In genomic region chrV:12728062-12728665, ce11 we compare ENCODE assay signal across 4 worm cellular contexts.
A peak's percentile ranks its signal among the peaks of the same experiment; 100 is the strongest.
TF ChIP-seq lines count a peak whose summit lies in the region.

TSS of gene rpl-28 (minus strand) at chrV:12728112.
TSS of gene mrpl-49 (plus strand) at chrV:12728631.

TF ChIP-seq in whole organism, L2 larva, 48 proteins besides CTCF, POLR2A, EP300 and RAD21 (continues in another document):
- TF ChIP-seq sma-3 (GFP tag; optimal IDR thresholded peaks at IDR 0.05; lab: Kevin White, UChicago): peak; percentile 80
- peak; percentile 47 for TF ChIP-seq egl-27 (tag; optimal IDR thresholded peaks at IDR 0.05; lab: Kevin White, UChicago)
- peak; percentile 82 for TF ChIP-seq mab-5 (tag; optimal IDR thresholded peaks at IDR 0.05; lab: Kevin White, UChicago)
- peak; percentile 64 to 93 for TF ChIP-seq lsy-2 (tag; optimal IDR thresholded peaks at IDR 0.05; lab: Kevin White, UChicago)
- TF ChIP-seq mbf-1 (tag; optimal IDR thresholded peaks at IDR 0.05; lab: Kevin White, UChicago): no peak
- peak; percentile 86 for TF ChIP-seq fos-1 (tag; optimal IDR thresholded peaks at IDR 0.05; lab: Kevin White, UChicago)
- TF ChIP-seq peb-1 (tag; optimal IDR thresholded peaks at IDR 0.05; lab: Kevin White, UChicago): no peak
- TF ChIP-seq lin-39 (tag; optimal IDR thresholded peaks at IDR 0.05; lab: Kevin White, UChicago): no peak
- no peak for TF ChIP-seq nhr-12 (tag; optimal IDR thresholded peaks at IDR 0.05; lab: Kevin White, UChicago)
- TF ChIP-seq sem-4 (tag; optimal IDR thresholded peaks at IDR 0.05; lab: Kevin White, UChicago): peak; percentile 78
- TF ChIP-seq ceh-82 (tag; optimal IDR thresholded peaks at IDR 0.05; lab: Kevin White, UChicago): peak; percentile 2
- TF ChIP-seq ztf-11 (tag; optimal IDR thresholded peaks at IDR 0.05; lab: Kevin White, UChicago): no peak
- TF ChIP-seq unc-62 (GFP tag; optimal IDR thresholded peaks at IDR 0.05; lab: Kevin White, UChicago): no peak
- TF ChIP-seq lin-13 (GFP tag; optimal IDR thresholded peaks at IDR 0.05; lab: Kevin White, UChicago): peak; percentile 89
- peak; percentile 85 for TF ChIP-seq gmeb-1 (tag; optimal IDR thresholded peaks at IDR 0.05; lab: Kevin White, UChicago)
- TF ChIP-seq aly-2 (tag; optimal IDR thresholded peaks at IDR 0.05; lab: Kevin White, UChicago): no peak
- TF ChIP-seq F13H6.1 (tag; optimal IDR thresholded peaks at IDR 0.05; lab: Kevin White, UChicago): peak; percentile 72
- no peak for TF ChIP-seq nhr-11 (tag; optimal IDR thresholded peaks at IDR 0.05; lab: Kevin White, UChicago)
- peak; percentile 85 for TF ChIP-seq lin-11 (tag; optimal IDR thresholded peaks at IDR 0.05; lab: Kevin White, UChicago)
- no peak for TF ChIP-seq nhr-237 (tag; optimal IDR thresholded peaks at IDR 0.05; lab: Kevin White, UChicago)
- peak; percentile 89 for TF ChIP-seq nhr-129 (tag; optimal IDR thresholded peaks at IDR 0.05; lab: Kevin White, UChicago)
- no peak for TF ChIP-seq ZK546.5 (tag; optimal IDR thresholded peaks at IDR 0.05; lab: Kevin White, UChicago)
- no peak for TF ChIP-seq nhr-25 (tag; optimal IDR thresholded peaks at IDR 0.05; lab: Kevin White, UChicago)

TF ChIP-seq in whole organism, L4 larva, 104 proteins besides CTCF, POLR2A, EP300 and RAD21 (continues in another document):
- TF ChIP-seq hmg-1.1 (GFP tag; IDR thresholded peaks at IDR 0.05; lab: Robert Waterston, UW) (no peak; the same call in 1 of the 2 replicates), zfp-3 (GFP tag; conservative IDR thresholded peaks at IDR 0.05; lab: Robert Waterston, UW) (no peak), snpc-1.2 (GFP tag; IDR thresholded peaks at IDR 0.05; lab: Robert Waterston, UW) (no peak), aha-1 (tag; lab: Kevin White, UChicago) (peak; percentile 46), ztf-7 (tag; optimal IDR thresholded peaks at IDR 0.05; lab: Kevin White, UChicago) (no peak), nhr-10 (tag; optimal IDR thresholded peaks at IDR 0.05; lab: Kevin White, UChicago) (no peak), Y75B8A.6 (GFP tag; IDR thresholded peaks at IDR 0.05; lab: Robert Waterston, UW) (no peak), saeg-2 (GFP tag; IDR thresholded peaks at IDR 0.05; lab: Robert Waterston, UW) (no peak), unc-62 (GFP tag; optimal IDR thresholded peaks at IDR 0.05 in 1 of 2; lab: Kevin White, UChicago) (peak in 1 of 2 experiments; percentile 71), unc-62 (tag; optimal IDR thresholded peaks at IDR 0.05; lab: Kevin White, UChicago) (no peak), dmd-9 (GFP tag; IDR thresholded peaks at IDR 0.05; lab: Robert Waterston, UW) (no peak), Y105C5A.15 (GFP tag; IDR thresholded peaks at IDR 0.05; lab: Robert Waterston, UW) (no peak), sdz-12 (GFP tag; optimal IDR thresholded peaks at IDR 0.05; lab: Kevin White, UChicago) (no peak), egl-43 (GFP tag; IDR thresholded peaks at IDR 0.05; lab: Robert Waterston, UW) (no peak), lin-39 (tag; optimal IDR thresholded peaks at IDR 0.05; lab: Kevin White, UChicago) (no peak), lin-13 (GFP tag; optimal IDR thresholded peaks at IDR 0.05; lab: Kevin White, UChicago) (peak; percentile 29), nhr-76 (tag; optimal IDR thresholded peaks at IDR 0.05; lab: Kevin White, UChicago) (no peak), nhr-48 (tag; optimal IDR thresholded peaks at IDR 0.05; lab: Kevin White, UChicago) (no peak), ceh-44 (GFP tag; IDR thresholded peaks at IDR 0.05; lab: Robert Waterston, UW) (no peak), arid-1 (GFP tag; conservative IDR thresholded peaks at IDR 0.05; lab: Robert Waterston, UW) (no peak), daf-12 (tag; optimal IDR thresholded peaks at IDR 0.05; lab: Kevin White, UChicago) (no peak), mxl-3 (GFP tag; optimal IDR thresholded peaks at IDR 0.05; lab: Kevin White, UChicago) (no peak), unc-130 (GFP tag; optimal IDR thresholded peaks at IDR 0.05; lab: Kevin White, UChicago) (no peak), F49E8.2 (tag; optimal IDR thresholded peaks at IDR 0.05; lab: Kevin White, UChicago; ENCODE audit: borderline replicate concordance) (no peak), snpc-4 (tag; optimal IDR thresholded peaks at IDR 0.05; lab: Kevin White, UChicago) (no peak), zip-2 (tag; optimal IDR thresholded peaks at IDR 0.05; lab: Kevin White, UChicago) (no peak)

TF ChIP-seq in whole organism, late embryonic, 69 proteins besides CTCF, POLR2A, EP300 and RAD21:
- no peak for TF ChIP-seq fax-1 (tag; optimal IDR thresholded peaks at IDR 0.05; lab: Kevin White, UChicago)
- no peak for TF ChIP-seq lin-11 (tag; optimal IDR thresholded peaks at IDR 0.05; lab: Kevin White, UChicago)
- TF ChIP-seq ceh-30 (tag; optimal IDR thresholded peaks at IDR 0.05; lab: Kevin White, UChicago): no peak
- TF ChIP-seq nfya-1 (tag; optimal IDR thresholded peaks at IDR 0.05; lab: Kevin White, UChicago): peak; percentile 76
- TF ChIP-seq ceh-18 (tag; optimal IDR thresholded peaks at IDR 0.05; lab: Kevin White, UChicago): peak; percentile 17
- TF ChIP-seq dve-1 (tag; optimal IDR thresholded peaks at IDR 0.05; lab: Kevin White, UChicago): peak; percentile 63
- TF ChIP-seq ceh-34 (tag; optimal IDR thresholded peaks at IDR 0.05; lab: Kevin White, UChicago): peak; percentile 16
- peak; percentile 84 for TF ChIP-seq unc-42 (tag; optimal IDR thresholded peaks at IDR 0.05; lab: Kevin White, UChicago)
- TF ChIP-seq unc-55 (GFP tag; optimal IDR thresholded peaks at IDR 0.05; lab: Kevin White, UChicago): no peak
- peak; percentile 16 for TF ChIP-seq tbx-2 (tag; optimal IDR thresholded peaks at IDR 0.05; lab: Kevin White, UChicago)
- no peak for TF ChIP-seq ahr-1 (tag; optimal IDR thresholded peaks at IDR 0.05; lab: Kevin White, UChicago)
- peak; percentile 3 for TF ChIP-seq ceh-14 (tag; optimal IDR thresholded peaks at IDR 0.05; lab: Kevin White, UChicago)
- TF ChIP-seq ttx-3 (tag; optimal IDR thresholded peaks at IDR 0.05; lab: Kevin White, UChicago): peak; percentile 5
- TF ChIP-seq elt-2 (tag; optimal IDR thresholded peaks at IDR 0.05; lab: Kevin White, UChicago): peak; percentile 36
- TF ChIP-seq sox-2 (GFP tag; IDR thresholded peaks at IDR 0.05; lab: Robert Waterston, UW): no peak
- peak; percentile 58 for TF ChIP-seq ceh-31 (tag; optimal IDR thresholded peaks at IDR 0.05; lab: Kevin White, UChicago)
- TF ChIP-seq unc-86 (tag; optimal IDR thresholded peaks at IDR 0.05; lab: Kevin White, UChicago): peak; percentile 4
- no peak for TF ChIP-seq pax-1 (tag; optimal IDR thresholded peaks at IDR 0.05; lab: Kevin White, UChicago)
- TF ChIP-seq Y22D7AL.16 (tag; optimal IDR thresholded peaks at IDR 0.05; lab: Kevin White, UChicago): no peak

TF ChIP-seq in whole organism, mixed stage, embryonic, 35 proteins besides CTCF, POLR2A, EP300 and RAD21:
- TF ChIP-seq ztf-11 (tag; optimal IDR thresholded peaks at IDR 0.05; lab: Kevin White, UChicago): no peak
- no peak for TF ChIP-seq unc-39 (tag; optimal IDR thresholded peaks at IDR 0.05; lab: Kevin White, UChicago)
- no peak for TF ChIP-seq blmp-1 (tag; optimal IDR thresholded peaks at IDR 0.05; lab: Kevin White, UChicago)
- no peak for TF ChIP-seq ceh-83 (GFP tag; optimal IDR thresholded peaks at IDR 0.05; lab: Kevin White, UChicago)
- TF ChIP-seq nhr-28 (tag; optimal IDR thresholded peaks at IDR 0.05; lab: Kevin White, UChicago): no peak
- TF ChIP-seq zip-8 (tag; optimal IDR thresholded peaks at IDR 0.05; lab: Kevin White, UChicago): no peak
- peak; percentile 75 for TF ChIP-seq ceh-39 (tag; optimal IDR thresholded peaks at IDR 0.05; lab: Kevin White, UChicago)
- no peak for TF ChIP-seq ham-2 (GFP tag; optimal IDR thresholded peaks at IDR 0.05; lab: Kevin White, UChicago)
- peak; percentile 87 for TF ChIP-seq lsy-2 (tag; optimal IDR thresholded peaks at IDR 0.05; lab: Kevin White, UChicago)
- no peak for TF ChIP-seq M03D4.4 (tag; optimal IDR thresholded peaks at IDR 0.05; lab: Kevin White, UChicago)
- TF ChIP-seq unc-62 (GFP tag; optimal IDR thresholded peaks at IDR 0.05; lab: Kevin White, UChicago): peak; percentile 16
- TF ChIP-seq mls-2 (tag; optimal IDR thresholded peaks at IDR 0.05; lab: Kevin White, UChicago): no peak
- peak; percentile 53 for TF ChIP-seq hlh-1 (tag; optimal IDR thresholded peaks at IDR 0.05; lab: Kevin White, UChicago)
- peak; percentile 89 for TF ChIP-seq nhr-237 (tag; optimal IDR thresholded peaks at IDR 0.05; lab: Kevin White, UChicago)
- no peak for TF ChIP-seq snpc-4 (tag; optimal IDR thresholded peaks at IDR 0.05; lab: Kevin White, UChicago)
- no peak for TF ChIP-seq nhr-76 (tag; optimal IDR thresholded peaks at IDR 0.05; lab: Kevin White, UChicago)
- TF ChIP-seq lin-32 (GFP tag; optimal IDR thresholded peaks at IDR 0.05; lab: Kevin White, UChicago): no peak
- peak; percentile 28 for TF ChIP-seq cnd-1 (tag; optimal IDR thresholded peaks at IDR 0.05; lab: Kevin White, UChicago)
- TF ChIP-seq ces-1 (GFP tag; optimal IDR thresholded peaks at IDR 0.05; lab: Kevin White, UChicago): peak; percentile 81
- no peak for TF ChIP-seq tbx-8 (GFP tag; optimal IDR thresholded peaks at IDR 0.05; lab: Kevin White, UChicago)
- TF ChIP-seq nhr-2 (tag; optimal IDR thresholded peaks at IDR 0.05; lab: Kevin White, UChicago): peak; percentile 53
- TF ChIP-seq lin-13 (tag; optimal IDR thresholded peaks at IDR 0.05; lab: Kevin White, UChicago): peak; percentile 86
- TF ChIP-seq unc-120 (tag; optimal IDR thresholded peaks at IDR 0.05; lab: Kevin White, UChicago; ENCODE audit: poor library complexity, severe bottlenecking): no peak
- TF ChIP-seq mep-1 (tag; optimal IDR thresholded peaks at IDR 0.05; lab: Kevin White, UChicago): peak; percentile 77
- peak; percentile 34 for TF ChIP-seq mab-5 (tag; optimal IDR thresholded peaks at IDR 0.05; lab: Kevin White, UChicago)
- TF ChIP-seq sptf-1 (tag; optimal IDR thresholded peaks at IDR 0.05; lab: Kevin White, UChicago): no peak
- TF ChIP-seq flh-1 (GFP tag; optimal IDR thresholded peaks at IDR 0.05; lab: Kevin White, UChicago): no peak
- no peak for TF ChIP-seq elt-3 (tag; optimal IDR thresholded peaks at IDR 0.05; lab: Kevin White, UChicago)
- peak; percentile 77 for TF ChIP-seq pha-4 (tag; optimal IDR thresholded peaks at IDR 0.05; lab: Kevin White, UChicago)
- TF ChIP-seq bed-3 (GFP tag; optimal IDR thresholded peaks at IDR 0.05; lab: Kevin White, UChicago): no peak
- TF ChIP-seq nhr-12 (tag; optimal IDR thresholded peaks at IDR 0.05; lab: Kevin White, UChicago): no peak
